Worm (Caenorhabditis elegans) whole organism, late embryonic: ENCODE measurements around the gene nhr-275.
A peak's percentile ranks its signal among the peaks of the same experiment; 100 is the strongest.

Source experiments
- C08G9.2 ChIP-seq: sonication (generic microtip); optimal IDR thresholded peaks from 2 replicates; lab custom pipeline; 2016; ENCODE audit warnings: mild to moderate bottlenecking, missing genetic modification characterization, moderate library complexity, missing compliant biosample characterization
- C38D4.7 ChIP-seq: fragments of 200-800 bp; sonication (Bioruptor generic); optimal IDR thresholded peaks from 2 replicates; lab custom pipeline; 2018; ENCODE audit warnings: mild to moderate bottlenecking, missing genetic modification characterization, moderate library complexity, missing compliant biosample characterization
- K02D7.2 ChIP-seq: sonication (generic microtip); optimal IDR thresholded peaks from 2 replicates; lab custom pipeline; 2017; ENCODE audit warnings: mild to moderate bottlenecking, missing genetic modification characterization, missing compliant biosample characterization
- Y22D7AL.16 ChIP-seq: sonication (generic microtip); optimal IDR thresholded peaks from 2 replicates; lab custom pipeline; 2016; ENCODE audit warnings: missing genetic modification characterization, missing compliant biosample characterization
- ahr-1 ChIP-seq: sonication (generic microtip); optimal IDR thresholded peaks from 2 replicates; lab custom pipeline; 2016; ENCODE audit warnings: missing genetic modification characterization, missing compliant biosample characterization
- ceh-14 ChIP-seq: sonication (generic microtip); optimal IDR thresholded peaks from 2 replicates; lab custom pipeline; 2016; ENCODE audit warnings: missing genotype, missing genetic modification characterization, missing compliant biosample characterization
- ceh-18 ChIP-seq: sonication (generic microtip); optimal IDR thresholded peaks from 2 replicates; lab custom pipeline; 2016; ENCODE audit warnings: missing genetic modification characterization, missing compliant biosample characterization
- ceh-2 ChIP-seq: sonication (generic microtip); optimal IDR thresholded peaks from 2 replicates; lab custom pipeline; 2016; ENCODE audit warnings: missing genotype, missing genetic modification characterization, missing compliant biosample characterization
- ceh-30 ChIP-seq: fragments of 150-350 bp; optimal IDR thresholded peaks from 2 replicates; lab custom pipeline; 2014; ENCODE audit warnings: missing biosample characterization, missing genetic modification characterization
- ceh-31 ChIP-seq: sonication (generic microtip); optimal IDR thresholded peaks from 2 replicates; lab custom pipeline; 2016; ENCODE audit warnings: missing genetic modification characterization, missing compliant biosample characterization
- ceh-34 ChIP-seq: sonication (generic microtip); optimal IDR thresholded peaks from 2 replicates; lab custom pipeline; 2016; ENCODE audit warnings: mild to moderate bottlenecking, missing genetic modification characterization, missing compliant biosample characterization
- ceh-48 ChIP-seq: sonication (generic microtip); optimal IDR thresholded peaks from 2 replicates; lab custom pipeline; 2016; ENCODE audit warnings: missing genetic modification characterization, inconsistent platforms, missing compliant biosample characterization
- dmd-4 ChIP-seq: sonication (generic microtip); optimal IDR thresholded peaks from 2 replicates; lab custom pipeline; 2016; ENCODE audit warnings: borderline replicate concordance, missing genetic modification characterization, missing compliant biosample characterization
- dve-1 ChIP-seq: sonication (generic microtip); optimal IDR thresholded peaks from 2 replicates; lab custom pipeline; 2017; ENCODE audit warnings: antibody characterized with exemption, mild to moderate bottlenecking, missing genetic modification characterization, missing compliant biosample characterization
- elt-2 ChIP-seq: sonication (generic microtip); optimal IDR thresholded peaks from 2 replicates; lab custom pipeline; 2016; ENCODE audit warnings: missing genetic modification reagents, missing genetic modification characterization, missing compliant biosample characterization
- ets-4 ChIP-seq: sonication (generic microtip); optimal IDR thresholded peaks from 2 replicates; lab custom pipeline; 2016; ENCODE audit warnings: missing genetic modification characterization, missing compliant biosample characterization
- fkh-10 ChIP-seq: fragments of 150-350 bp; optimal IDR thresholded peaks from 2 replicates; lab custom pipeline; 2014; ENCODE audit warnings: missing biosample characterization, missing genetic modification reagents, missing genetic modification characterization
- gmeb-2 ChIP-seq: sonication (generic microtip); optimal IDR thresholded peaks from 2 replicates; lab custom pipeline; 2016; ENCODE audit warnings: missing genetic modification characterization, inconsistent platforms, missing compliant biosample characterization
- hlh-13 ChIP-seq: fragments of 200-800 bp; sonication (Bioruptor generic); optimal IDR thresholded peaks from 2 replicates; lab custom pipeline; 2018; ENCODE audit warnings: mild to moderate bottlenecking, missing genetic modification characterization, missing compliant biosample characterization
- hlh-15 ChIP-seq: sonication (generic microtip); optimal IDR thresholded peaks from 2 replicates; lab custom pipeline; 2016; ENCODE audit warnings: missing genetic modification characterization, missing compliant biosample characterization
- hlh-8 ChIP-seq: sonication (generic microtip); optimal IDR thresholded peaks from 2 replicates; lab custom pipeline; 2016; ENCODE audit warnings: missing genotype, missing genetic modification characterization, missing compliant biosample characterization
- madf-2 ChIP-seq: sonication (generic microtip); optimal IDR thresholded peaks from 2 replicates; lab custom pipeline; 2017; ENCODE audit warnings: missing genetic modification characterization, missing compliant biosample characterization
- nfya-1 ChIP-seq: sonication (generic microtip); optimal IDR thresholded peaks from 2 replicates; lab custom pipeline; 2017; ENCODE audit warnings: missing genetic modification characterization, mild to moderate bottlenecking, missing compliant biosample characterization, antibody characterized with exemption, moderate library complexity
- nhr-232 ChIP-seq: sonication (generic microtip); optimal IDR thresholded peaks from 2 replicates; lab custom pipeline; 2016; ENCODE audit warnings: missing genetic modification characterization, missing compliant biosample characterization
- odd-2 ChIP-seq: sonication (generic microtip); optimal IDR thresholded peaks from 2 replicates; lab custom pipeline; 2017; ENCODE audit warnings: antibody characterized with exemption, mild to moderate bottlenecking, missing genetic modification characterization, missing compliant biosample characterization
- pag-3 ChIP-seq: sonication (generic microtip); optimal IDR thresholded peaks from 2 replicates; lab custom pipeline; 2016; ENCODE audit warnings: missing compliant biosample characterization, missing genetic modification characterization, borderline replicate concordance
- pat-9 ChIP-seq: fragments of 200-800 bp; sonication (Bioruptor generic); optimal IDR thresholded peaks from 2 replicates; lab custom pipeline; 2018; ENCODE audit warnings: mild to moderate bottlenecking, missing genetic modification characterization, moderate library complexity, missing compliant biosample characterization
- pax-1 ChIP-seq: fragments of 150-350 bp; optimal IDR thresholded peaks from 2 replicates; lab custom pipeline; 2014; ENCODE audit warnings: missing biosample characterization, missing genetic modification characterization
- pha-2 ChIP-seq: sonication (generic microtip); optimal IDR thresholded peaks from 2 replicates; lab custom pipeline; 2017; ENCODE audit warnings: mild to moderate bottlenecking, missing genetic modification characterization, missing compliant biosample characterization
- pros-1 ChIP-seq: fragments of 150-350 bp; optimal IDR thresholded peaks from 2 replicates; lab custom pipeline; 2014; ENCODE audit warnings: missing biosample characterization, missing genetic modification reagents, missing genetic modification characterization
- ref-2 ChIP-seq: sonication (generic microtip); optimal IDR thresholded peaks from 2 replicates; lab custom pipeline; 2016; ENCODE audit warnings: missing genetic modification characterization, missing compliant biosample characterization
- sdc-2 ChIP-seq: sonication (generic microtip); optimal IDR thresholded peaks from 2 replicates; lab custom pipeline; 2016; ENCODE audit warnings: missing genotype, missing genetic modification characterization, missing compliant biosample characterization
- sox-2 ChIP-seq: fragments of 200-800 bp; sonication (Bioruptor generic); IDR thresholded peaks from 2 replicates; pipeline ENCODE4 v1.3.6; 2022; ENCODE audit warnings: missing genetic modification reagents, missing genetic modification characterization, missing compliant biosample characterization
- syd-9 ChIP-seq: sonication (generic microtip); optimal IDR thresholded peaks from 2 replicates; lab custom pipeline; 2016; ENCODE audit warnings: mild to moderate bottlenecking, missing genetic modification characterization, moderate library complexity, missing compliant biosample characterization
- tbx-2 ChIP-seq: sonication (generic microtip); optimal IDR thresholded peaks from 2 replicates; lab custom pipeline; 2016; ENCODE audit warnings: missing genetic modification characterization, missing compliant biosample characterization
- tbx-7 ChIP-seq: sonication (generic microtip); optimal IDR thresholded peaks from 2 replicates; lab custom pipeline; 2016; ENCODE audit warnings: missing genotype, missing genetic modification characterization, missing compliant biosample characterization
- ttx-3 ChIP-seq: sonication (generic microtip); optimal IDR thresholded peaks from 2 replicates; lab custom pipeline; 2016; ENCODE audit warnings: missing genetic modification reagents, missing genetic modification characterization, missing compliant biosample characterization
- unc-3 ChIP-seq, 2 experiments: fragments of 200-800 bp in 1 of 2; sonication (Bioruptor generic) in 1 of 2; sonication (generic microtip) in 1 of 2; conservative IDR thresholded peaks in 1 of 2; optimal IDR thresholded peaks in 1 of 2; 2 replicates each; pipeline versions ENCODE4 v1.3.6 to Lab custom; 2016 to 2022; ENCODE audit warnings: missing compliant biosample characterization in 2 of 2, missing genetic modification characterization in 2 of 2, missing genetic modification reagents in 1 of 2
- unc-42 ChIP-seq: sonication (generic microtip); optimal IDR thresholded peaks from 2 replicates; lab custom pipeline; 2016; ENCODE audit warnings: missing genotype, missing genetic modification characterization, missing compliant biosample characterization
- zip-5 ChIP-seq: sonication (generic microtip); optimal IDR thresholded peaks from 2 replicates; lab custom pipeline; 2016; ENCODE audit warnings: missing genetic modification characterization, missing compliant biosample characterization

Gene nhr-275

DNA sequence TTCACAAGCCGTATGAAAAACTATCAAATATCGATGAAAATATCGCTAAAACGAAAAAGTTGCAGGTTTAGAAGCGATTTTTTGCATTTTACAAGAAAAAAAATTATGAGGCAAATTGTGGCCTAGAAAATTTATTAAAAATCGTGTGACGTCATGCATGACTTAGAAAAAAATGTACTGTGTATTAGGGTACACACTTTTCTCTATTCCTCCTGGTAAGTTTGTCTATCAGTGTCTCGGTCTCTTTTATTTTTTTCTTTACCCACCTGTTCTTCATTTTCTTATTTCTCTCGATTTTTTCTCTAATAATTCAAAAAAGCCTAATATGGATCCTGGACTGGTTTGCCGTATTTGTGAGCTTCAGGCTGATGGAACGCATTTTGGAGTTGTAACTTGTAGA is 18.2 kb upstream of the nhr-275 start, which contains the start of gene nhr-227:
Gene nhr-227 (plus strand): TSS at position 326 of the 400 bp plus-strand sequence.
- TF ChIP-seq hlh-8 (tag; lab: Kevin White, UChicago), result no peak

DNA sequence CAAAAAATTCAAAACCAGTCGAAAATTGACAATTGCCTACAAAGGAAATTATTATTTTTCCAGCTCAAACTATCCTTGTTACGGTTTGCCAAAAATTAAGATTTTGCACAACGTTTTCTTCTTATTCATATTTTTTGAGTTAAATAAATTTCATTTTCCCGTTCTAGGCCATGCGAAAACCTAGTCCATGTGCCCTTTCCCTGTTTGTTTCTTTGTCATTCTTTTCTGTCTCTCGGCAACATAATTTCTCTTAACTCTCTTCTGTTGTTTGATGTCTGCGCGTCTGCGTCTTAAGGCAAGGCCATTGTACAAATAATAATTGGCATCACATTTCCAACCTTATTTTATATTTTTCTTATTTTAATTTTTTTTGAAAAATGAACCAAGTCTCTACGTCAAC is 14.6 kb upstream of the nhr-275 start, which contains the start of gene nhr-228:
Gene nhr-228 (plus strand): TSS at position 261 of the 400 bp plus-strand sequence.
- no peak for TF ChIP-seq Y22D7AL.16
- no peak for TF ChIP-seq hlh-15 (tag; lab: Kevin White, UChicago)
- no peak for TF ChIP-seq gmeb-2 (tag; lab: Kevin White, UChicago)
- peak; percentile 4 for TF ChIP-seq ceh-2 (tag; lab: Kevin White, UChicago)
- no peak for TF ChIP-seq odd-2
- no peak for TF ChIP-seq sdc-2
- TF ChIP-seq ref-2, result no peak
- peak; percentile 13 for TF ChIP-seq unc-42
- no peak for TF ChIP-seq dmd-4 (tag; lab: Kevin White, UChicago)
- TF ChIP-seq pax-1 (tag; lab: Kevin White, UChicago), result peak; percentile 18
- TF ChIP-seq madf-2 (tag; lab: Kevin White, UChicago), result no peak
- no peak for TF ChIP-seq fkh-10
- no peak for TF ChIP-seq C08G9.2 (tag; lab: Kevin White, UChicago)
- TF ChIP-seq dve-1 (tag; lab: Kevin White, UChicago), result peak; percentile 29
- no peak for TF ChIP-seq ets-4 (tag; lab: Kevin White, UChicago)
- TF ChIP-seq tbx-2 (tag; lab: Kevin White, UChicago), result peak; percentile 6
- no peak for TF ChIP-seq ceh-14
- TF ChIP-seq elt-2 (tag; lab: Kevin White, UChicago), result no peak
- no peak for TF ChIP-seq zip-5
- TF ChIP-seq sox-2, result no peak
- peak; percentile 22 for TF ChIP-seq ceh-31 (tag; lab: Kevin White, UChicago)
- TF ChIP-seq ceh-18 (tag; lab: Kevin White, UChicago), result no peak
- TF ChIP-seq ceh-34 (tag; lab: Kevin White, UChicago), result peak; percentile 35
- TF ChIP-seq pha-2 (tag; lab: Kevin White, UChicago), result no peak
- no peak for TF ChIP-seq pros-1 (tag; lab: Kevin White, UChicago)
- TF ChIP-seq hlh-8 (tag; lab: Kevin White, UChicago), result no peak
- no peak for TF ChIP-seq hlh-13 (GFP tag; lab: Kevin White, UChicago)
- TF ChIP-seq pat-9 (tag; lab: Kevin White, UChicago), result no peak
- TF ChIP-seq ttx-3 (tag; lab: Kevin White, UChicago), result no peak
- TF ChIP-seq pag-3 (tag; lab: Kevin White, UChicago), result no peak
- TF ChIP-seq ceh-30 (tag; lab: Kevin White, UChicago), result no peak
- no peak for TF ChIP-seq tbx-7
- peak; percentile 3 for TF ChIP-seq nfya-1 (tag; lab: Kevin White, UChicago)
- no peak for TF ChIP-seq ceh-48 (tag; lab: Kevin White, UChicago)
- no peak for TF ChIP-seq C38D4.7 (GFP tag; lab: Kevin White, UChicago)

ce11 chrV:2278543-2278942 is 11.7 kb upstream of the nhr-275 start, which contains the start of gene fbxa-137:
Gene fbxa-137 (plus strand): TSS chrV:2278816.
- TF ChIP-seq ceh-34 (tag; lab: Kevin White, UChicago), result peak; percentile 87
- no peak for TF ChIP-seq tbx-7
- no peak for TF ChIP-seq pat-9 (tag; lab: Kevin White, UChicago)
- peak; percentile 7 for TF ChIP-seq pha-2 (tag; lab: Kevin White, UChicago)
- TF ChIP-seq unc-3 (GFP tag; conservative IDR thresholded peaks at IDR 0.05; lab: Robert Waterston, UW), result no peak
- TF ChIP-seq unc-3 (tag; optimal IDR thresholded peaks at IDR 0.05; lab: Kevin White, UChicago), result no peak
- peak; percentile 35 for TF ChIP-seq nfya-1 (tag; lab: Kevin White, UChicago)
- no peak for TF ChIP-seq unc-42
- no peak for TF ChIP-seq pax-1 (tag; lab: Kevin White, UChicago)
- peak; percentile 12 for TF ChIP-seq ceh-31 (tag; lab: Kevin White, UChicago)
- TF ChIP-seq nhr-232, result no peak
- no peak for TF ChIP-seq syd-9 (tag; lab: Kevin White, UChicago)
- TF ChIP-seq K02D7.2 (tag; lab: Kevin White, UChicago), result no peak
- no peak for TF ChIP-seq ttx-3 (tag; lab: Kevin White, UChicago)
- no peak for TF ChIP-seq ahr-1 (tag; lab: Kevin White, UChicago)
- TF ChIP-seq ref-2, result no peak
